Fruit fly (Drosophila melanogaster): Measurements from ENCODE around the gene nmo.

DNA sequence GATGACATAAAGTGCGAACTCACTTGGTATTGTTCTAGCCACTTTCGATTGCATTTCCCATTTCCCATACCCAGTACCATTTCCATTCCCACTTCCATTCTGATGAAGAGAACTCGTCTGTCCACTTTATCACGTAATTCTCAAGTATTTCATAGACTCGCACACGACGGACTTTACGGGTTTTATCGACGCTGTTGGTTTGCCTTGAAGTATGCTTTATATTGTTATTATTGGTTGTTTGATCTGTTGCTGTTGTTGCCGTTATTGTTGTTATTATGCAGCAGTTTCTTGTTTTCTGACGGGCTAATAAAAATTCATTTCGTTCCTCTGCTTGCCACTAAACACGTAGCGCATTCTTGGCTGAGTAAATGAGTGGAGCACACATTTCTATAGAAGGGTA lies 26.3 kb upstream of the nmo start:
- TF ChIP-seq Myc (optimal IDR thresholded peaks at IDR 0.05) (no peak), psq (optimal IDR thresholded peaks at IDR 0.05) (no peak), ttk (optimal IDR thresholded peaks at IDR 0.05) (no peak)
